Worm (Caenorhabditis elegans): ENCODE results near the gene F56D2.5.
A peak's percentile ranks its signal among the peaks of the same experiment; 100 is the strongest.

The F56D2.5 gene

ce11 chrIII:5585711-5586110 is 4.5 kb upstream of the F56D2.5 start:
- no peak for TF ChIP-seq akir-1 (GFP tag; optimal IDR thresholded peaks at IDR 0.05)
- no peak for TF ChIP-seq pha-4 (tag; optimal IDR thresholded peaks at IDR 0.05)
- no peak for TF ChIP-seq ets-4 (GFP tag; optimal IDR thresholded peaks at IDR 0.05)
- TF ChIP-seq nhr-90 (tag; optimal IDR thresholded peaks at IDR 0.05): no peak
- 0 out of 2 replicates have a peak, but pooled peaks have one; percentile 67 for TF ChIP-seq F37B4.10 (GFP tag; IDR thresholded peaks at IDR 0.05)
- TF ChIP-seq hlh-26 (GFP tag; conservative IDR thresholded peaks at IDR 0.05): no peak

ce11 chrIII:5584647-5585046 is 3.4 kb upstream of the F56D2.5 start, which contains the start of gene F56D2.3:
F56D2.3 (plus strand) TSS chrIII:5584947.
- TF ChIP-seq rcor-1 (GFP tag; IDR thresholded peaks at IDR 0.05): no peak
- TF ChIP-seq zfh-2 (GFP tag; conservative IDR thresholded peaks at IDR 0.05): peak; percentile 35; the same call in 1 of the 2 replicates
- TF ChIP-seq ceh-58 (GFP tag; IDR thresholded peaks at IDR 0.05): 0 out of 2 replicates have a peak, but pooled peaks have one; percentile 9

ce11 chrIII:5582766-5583165 is 1.5 kb upstream of the F56D2.5 start, which contains the start of the genes F56D2.8 and uev-2:
F56D2.8 (minus strand) TSS chrIII:5582866.
uev-2 (plus strand) TSS chrIII:5583125.
- TF ChIP-seq C06A6.2 (GFP tag; conservative IDR thresholded peaks at IDR 0.05) (no peak), F22D6.2 (tag; optimal IDR thresholded peaks at IDR 0.05) (no peak), nhr-90 (tag; optimal IDR thresholded peaks at IDR 0.05) (no peak)

- TF ChIP-seq cebp-1 (GFP tag; IDR thresholded peaks at IDR 0.05): no peak
- no peak for TF ChIP-seq cebp-1 (tag; optimal IDR thresholded peaks at IDR 0.05)
- no peak for TF ChIP-seq Y53G8AR.9 (GFP tag; conservative IDR thresholded peaks at IDR 0.05)
- TF ChIP-seq mcd-1 (GFP tag; IDR thresholded peaks at IDR 0.05): no peak
- TF ChIP-seq tbp1 (GFP tag; optimal IDR thresholded peaks at IDR 0.05): no peak
- TF ChIP-seq T07F8.4 (tag; optimal IDR thresholded peaks at IDR 0.05): no peak
- TF ChIP-seq ccch-3 (GFP tag; optimal IDR thresholded peaks at IDR 0.05): no peak
- TF ChIP-seq lin-35 (GFP tag; optimal IDR thresholded peaks at IDR 0.05): no peak
- TF ChIP-seq B0035.1 (tag; optimal IDR thresholded peaks at IDR 0.05): no peak
- no peak for TF ChIP-seq sea-2 (GFP tag; IDR thresholded peaks at IDR 0.05)
- no peak for TF ChIP-seq hmg-20 (GFP tag; IDR thresholded peaks at IDR 0.05)
- TF ChIP-seq Y95B8A.8 (GFP tag; IDR thresholded peaks at IDR 0.05): no peak
- TF ChIP-seq zim-3 (tag; optimal IDR thresholded peaks at IDR 0.05): no peak
- no peak for TF ChIP-seq madf-10 (tag; optimal IDR thresholded peaks at IDR 0.05)
- TF ChIP-seq nhr-27 (tag; optimal IDR thresholded peaks at IDR 0.05): no peak
- TF ChIP-seq chd-7 (tag; optimal IDR thresholded peaks at IDR 0.05): no peak
- no peak for TF ChIP-seq F10E7.11 (tag; optimal IDR thresholded peaks at IDR 0.05)
- TF ChIP-seq ztf-6 (GFP tag; IDR thresholded peaks at IDR 0.05): no peak
- no peak for TF ChIP-seq somi-1 (GFP tag; optimal IDR thresholded peaks at IDR 0.05)
- TF ChIP-seq F57A8.1 (GFP tag; optimal IDR thresholded peaks at IDR 0.05): no peak
- no peak for TF ChIP-seq tbx-9 (tag; optimal IDR thresholded peaks at IDR 0.05; ENCODE audit: borderline replicate concordance)
These were observed 7.5 kb downstream of the F56D2.5 start, which contains the start of gene molo-1 for ce11 chrIII:5573694-5574093. molo-1 (plus strand) TSS chrIII:5573994.

ce11 chrIII:5572806-5573205 is 8.4 kb downstream of the F56D2.5 start:
- TF ChIP-seq ZK185.1 (tag; optimal IDR thresholded peaks at IDR 0.05; ENCODE audit: poor library complexity, severe bottlenecking): no peak
- TF ChIP-seq ets-4 (GFP tag; optimal IDR thresholded peaks at IDR 0.05): no peak
- no peak for TF ChIP-seq atf-7 (tag; optimal IDR thresholded peaks at IDR 0.05)
- TF ChIP-seq egrh-3 (GFP tag; IDR thresholded peaks at IDR 0.05): no peak
- no peak for TF ChIP-seq let-526 (GFP tag; IDR thresholded peaks at IDR 0.05)
- no peak for TF ChIP-seq him-1 (tag; optimal IDR thresholded peaks at IDR 0.05)
- TF ChIP-seq F37B4.10 (GFP tag; IDR thresholded peaks at IDR 0.05): no peak
- no peak for TF ChIP-seq nhr-90 (tag; optimal IDR thresholded peaks at IDR 0.05)
- TF ChIP-seq egl-44 (GFP tag; IDR thresholded peaks at IDR 0.05): no peak
- no peak for TF ChIP-seq F39B2.1 (GFP tag; IDR thresholded peaks at IDR 0.05)
- no peak for TF ChIP-seq ztf-3 (GFP tag; optimal IDR thresholded peaks at IDR 0.05)
- no peak for TF ChIP-seq mel-28 (tag; optimal IDR thresholded peaks at IDR 0.05; ENCODE audit: borderline replicate concordance)
- no peak for TF ChIP-seq C17E4.6 (GFP tag; IDR thresholded peaks at IDR 0.05)
- no peak for TF ChIP-seq tlf-1 (GFP tag; optimal IDR thresholded peaks at IDR 0.05)
- no peak for TF ChIP-seq B0261.1 (tag; optimal IDR thresholded peaks at IDR 0.05)
- no peak for TF ChIP-seq zfh-2 (GFP tag; conservative IDR thresholded peaks at IDR 0.05)

All from whole organism, young adult.